Fruit fly (Drosophila melanogaster): ENCODE measurements around the gene nSMase.

- TF ChIP-seq CG5204 (GFP tag; optimal IDR thresholded peaks at IDR 0.05) (no peak), pad (GFP tag; optimal IDR thresholded peaks at IDR 0.05) (no peak), CG7101 (tag; optimal IDR thresholded peaks at IDR 0.05) (no peak), Crg-1 (GFP tag; optimal IDR thresholded peaks at IDR 0.05) (no peak), tj (GFP tag; optimal IDR thresholded peaks at IDR 0.05) (no peak), ovo (GFP tag; optimal IDR thresholded peaks at IDR 0.05) (no peak), CG11617 (GFP tag; optimal IDR thresholded peaks at IDR 0.05) (no peak)
Measured at dm6 chr3L:3245189-3245588, 26.2 kb downstream of the nSMase start.
